Fruit fly (Drosophila melanogaster) whole organism: ENCODE results near the gene Pos.

Source experiments
- CG8478 ChIP-seq: fragments of >200 bp; optimal IDR thresholded peaks from 2 replicates; lab custom pipeline; 2018; ENCODE audit warnings: inconsistent platforms
- Dll ChIP-seq: fragments of >200 bp; optimal IDR thresholded peaks from 2 replicates; lab custom pipeline; 2017
- EcR ChIP-seq, 2 experiments: fragments of >200 bp; optimal IDR thresholded peaks; 2 replicates each; lab custom pipeline; 2017; ENCODE audit warnings: missing biosample characterization in 2 of 2, missing genetic modification characterization in 2 of 2, missing genetic modification reagents in 2 of 2
- pan ChIP-seq: fragments of >200 bp; optimal IDR thresholded peaks from 2 replicates; lab custom pipeline; 2017
- psq ChIP-seq: fragments of >200 bp; optimal IDR thresholded peaks from 2 replicates; lab custom pipeline; 2017
- usp ChIP-seq: fragments of >200 bp; optimal IDR thresholded peaks from 2 replicates; lab custom pipeline; 2017; ENCODE audit warnings: missing biosample characterization, missing genetic modification characterization, mixed read lengths

Gene Pos

DNA sequence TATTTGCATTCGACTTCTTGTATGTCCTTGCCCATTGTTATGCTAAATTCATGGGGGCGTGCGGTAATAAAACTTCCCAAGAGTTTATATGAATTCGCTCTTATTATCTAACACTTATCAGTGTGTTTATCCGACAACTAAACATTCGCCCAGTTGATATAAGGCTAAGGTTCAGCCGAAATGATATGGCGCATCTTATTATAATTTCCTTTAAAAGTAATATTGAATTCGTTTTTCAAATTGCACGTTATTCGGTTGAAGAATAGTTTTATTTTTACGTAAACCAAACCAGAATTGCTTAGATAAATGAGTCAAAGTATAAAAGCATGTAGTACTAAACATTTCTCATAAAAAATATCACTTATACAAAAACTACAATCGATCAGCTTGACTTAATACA, at the start of gene Pos:
Gene Pos (plus strand): TSS at position 301 of the 400 bp plus-strand sequence.
- TF ChIP-seq usp (GFP tag; lab: Kevin White, UChicago): no peak
- TF ChIP-seq pan (lab: Kevin White, UChicago): no peak
- TF ChIP-seq EcR (GFP tag; optimal IDR thresholded peaks at IDR 0.05; lab: Kevin White, UChicago): no peak
- TF ChIP-seq psq (lab: Kevin White, UChicago): no peak
- TF ChIP-seq Dll (lab: Kevin White, UChicago): no peak
- no peak for TF ChIP-seq CG8478 (lab: Kevin White, UChicago)

DNA sequence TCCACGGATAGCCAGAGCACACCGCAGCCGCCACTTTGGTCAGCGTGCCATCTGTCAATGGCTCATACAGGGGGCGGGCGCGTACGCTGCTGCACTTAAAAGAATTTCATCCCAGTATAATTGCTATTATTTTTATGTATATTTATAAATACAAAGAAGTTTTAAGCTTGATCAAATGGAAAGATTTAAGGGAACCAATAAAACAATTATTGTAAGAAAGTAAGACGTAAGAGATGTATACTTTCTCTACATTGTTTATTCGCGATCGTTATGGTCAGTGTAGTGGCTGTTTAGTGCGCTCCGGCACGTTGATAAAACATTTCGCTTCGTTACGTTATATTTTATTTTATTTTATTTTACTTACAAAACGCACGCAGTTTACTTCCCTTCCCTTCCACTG, 46.3 kb upstream of the Pos start:
- TF ChIP-seq CG8478 (lab: Kevin White, UChicago) (no peak), Dll (lab: Kevin White, UChicago) (no peak), EcR (GFP tag; optimal IDR thresholded peaks at IDR 0.05; lab: Kevin White, UChicago) (no peak), usp (GFP tag; lab: Kevin White, UChicago) (no peak), pan (lab: Kevin White, UChicago) (no peak), psq (lab: Kevin White, UChicago) (no peak)

dm6 chr3R:32006330-32006729, 31.8 kb upstream of the Pos start:
- no peak for TF ChIP-seq CG8478 (lab: Kevin White, UChicago)
- no peak for TF ChIP-seq EcR (GFP tag; optimal IDR thresholded peaks at IDR 0.05; lab: Kevin White, UChicago)
- no peak for TF ChIP-seq psq (lab: Kevin White, UChicago)
- TF ChIP-seq usp (GFP tag; lab: Kevin White, UChicago): no peak
- no peak for TF ChIP-seq pan (lab: Kevin White, UChicago)
- no peak for TF ChIP-seq Dll (lab: Kevin White, UChicago)

DNA sequence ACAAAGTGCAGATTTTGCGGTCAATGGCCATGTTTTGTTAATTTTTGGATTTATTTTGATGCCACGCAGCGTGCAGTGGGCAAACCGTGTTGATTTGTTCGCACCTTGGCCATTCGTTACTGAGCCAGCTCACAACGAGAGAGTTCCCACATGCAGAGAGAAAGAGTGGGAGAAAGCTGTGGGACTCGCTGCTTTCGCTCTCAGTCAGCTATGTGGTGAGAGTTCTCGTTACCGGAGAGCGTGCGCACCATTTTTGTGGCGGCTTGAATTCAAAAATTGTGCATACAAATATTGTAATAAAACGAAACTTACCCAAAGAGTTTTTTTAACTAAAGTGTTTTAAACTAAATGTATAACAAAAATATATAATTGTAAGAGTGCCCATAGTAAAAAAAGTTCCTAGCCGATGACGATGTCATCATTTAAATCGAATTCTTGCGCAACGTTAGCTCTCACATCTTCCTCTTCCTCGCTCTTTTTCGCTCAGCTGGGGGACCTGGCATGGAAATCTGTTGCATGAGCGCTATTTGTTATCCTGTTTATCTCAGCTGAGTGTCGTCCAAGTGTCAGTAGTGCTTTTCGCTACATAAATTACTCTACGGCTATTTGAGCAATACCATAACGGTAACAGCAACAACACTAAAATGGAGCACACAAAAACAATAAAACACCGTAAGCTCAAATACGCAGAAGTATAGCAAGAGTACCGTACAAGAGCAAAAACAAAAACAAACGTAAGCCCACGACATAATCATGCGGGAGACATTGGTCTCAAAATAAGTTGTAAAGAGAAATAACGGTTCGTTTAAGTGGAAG, 22.5 kb upstream of the Pos start, which contains the start of gene heph:
Gene heph (minus strand): TSS at position 121 of the 816 bp plus-strand sequence.
- TF ChIP-seq CG8478 (lab: Kevin White, UChicago): no peak
- no peak for TF ChIP-seq Dll (lab: Kevin White, UChicago)
- no peak for TF ChIP-seq pan (lab: Kevin White, UChicago)
- no peak for TF ChIP-seq psq (lab: Kevin White, UChicago)
- TF ChIP-seq usp (GFP tag; lab: Kevin White, UChicago): no peak
- TF ChIP-seq EcR (GFP tag; optimal IDR thresholded peaks at IDR 0.05; lab: Kevin White, UChicago): no peak

- TF ChIP-seq psq (lab: Kevin White, UChicago): no peak
- TF ChIP-seq EcR (GFP tag; optimal IDR thresholded peaks at IDR 0.05; lab: Kevin White, UChicago): peak in 1 of 2 experiments; percentile 56
Observed at dm6 chr3R:32022088-32022487, 16.0 kb upstream of the Pos start.

DNA sequence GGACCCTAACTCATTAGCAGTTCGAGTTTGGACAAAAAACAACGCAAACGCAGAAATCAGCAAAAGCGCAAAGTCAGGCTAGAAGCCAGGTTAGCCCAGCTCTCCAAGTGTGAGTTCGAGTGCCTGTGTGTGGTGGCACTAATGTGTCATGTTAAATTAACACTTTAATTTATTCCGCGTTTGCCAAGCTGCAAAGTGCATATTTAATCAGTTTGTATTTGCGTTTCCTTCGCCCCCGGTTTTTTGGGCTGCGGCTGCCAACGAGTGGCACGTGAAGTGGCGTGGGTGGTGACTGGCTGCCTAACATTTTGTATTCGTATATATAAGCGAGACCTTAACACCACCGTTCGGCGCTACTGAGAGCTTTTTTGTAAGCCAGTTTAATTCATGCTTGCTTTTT, 9.0 kb upstream of the Pos start:
- TF ChIP-seq EcR (GFP tag; optimal IDR thresholded peaks at IDR 0.05; lab: Kevin White, UChicago) (no peak), pan (lab: Kevin White, UChicago) (no peak), Dll (lab: Kevin White, UChicago) (no peak), usp (GFP tag; lab: Kevin White, UChicago) (no peak), CG8478 (lab: Kevin White, UChicago) (no peak), psq (lab: Kevin White, UChicago) (no peak)

DNA sequence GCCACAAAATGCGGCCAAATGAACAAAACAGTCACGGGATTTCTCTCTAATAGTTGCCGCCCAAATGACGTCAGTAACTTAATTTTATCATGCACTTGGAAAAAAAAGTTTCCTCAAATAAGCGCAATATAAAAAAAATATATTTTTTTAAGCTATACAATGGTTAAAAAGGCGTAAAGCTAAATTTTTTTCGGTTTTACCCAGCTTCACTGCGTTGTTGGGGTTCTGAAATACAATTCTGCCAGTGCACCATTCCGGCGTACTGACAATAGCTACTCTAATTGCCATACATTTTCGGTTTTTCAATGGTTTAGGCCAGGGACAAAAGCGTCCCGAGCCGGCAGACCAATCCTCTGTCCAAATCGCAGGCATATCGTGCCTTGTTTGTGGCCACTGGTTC, 5.2 kb upstream of the Pos start:
- no peak for TF ChIP-seq CG8478 (lab: Kevin White, UChicago)
- TF ChIP-seq EcR (GFP tag; optimal IDR thresholded peaks at IDR 0.05; lab: Kevin White, UChicago): no peak
- TF ChIP-seq Dll (lab: Kevin White, UChicago): no peak
- no peak for TF ChIP-seq usp (GFP tag; lab: Kevin White, UChicago)
- no peak for TF ChIP-seq pan (lab: Kevin White, UChicago)
- no peak for TF ChIP-seq psq (lab: Kevin White, UChicago)

DNA sequence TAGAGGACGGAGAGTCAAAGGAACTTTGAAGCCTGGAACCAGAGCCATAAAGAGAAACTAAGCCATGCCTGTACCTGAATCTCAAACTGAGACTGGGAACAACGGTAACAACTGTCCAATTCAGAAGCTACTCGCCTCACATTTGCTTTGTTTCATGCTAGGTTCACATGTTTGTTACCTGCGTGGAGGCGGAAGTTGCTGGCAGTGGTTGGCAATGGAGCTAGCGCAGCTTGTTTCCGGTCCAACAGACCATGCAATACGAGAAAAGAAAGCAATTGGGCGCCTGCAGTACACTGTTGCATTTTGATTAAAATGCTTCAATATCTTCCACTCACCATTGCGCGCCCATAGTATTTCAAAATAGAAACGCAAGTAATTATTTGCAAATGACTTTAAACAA, 5.6 kb downstream of the Pos start:
- TF ChIP-seq pan (lab: Kevin White, UChicago) (no peak), CG8478 (lab: Kevin White, UChicago) (no peak), usp (GFP tag; lab: Kevin White, UChicago) (no peak), psq (lab: Kevin White, UChicago) (no peak), EcR (GFP tag; optimal IDR thresholded peaks at IDR 0.05; lab: Kevin White, UChicago) (no peak), Dll (lab: Kevin White, UChicago) (no peak)

- TF ChIP-seq usp (GFP tag; lab: Kevin White, UChicago) (no peak), psq (lab: Kevin White, UChicago) (no peak), CG8478 (lab: Kevin White, UChicago) (no peak)
Observed at dm6 chr3R:32046658-32047057, 8.5 kb downstream of the Pos start.

- TF ChIP-seq CG8478 (lab: Kevin White, UChicago) (no peak), usp (GFP tag; lab: Kevin White, UChicago) (no peak), psq (lab: Kevin White, UChicago) (no peak), Dll (lab: Kevin White, UChicago) (no peak), pan (lab: Kevin White, UChicago) (no peak), EcR (GFP tag; optimal IDR thresholded peaks at IDR 0.05; lab: Kevin White, UChicago) (no peak)
Observed at dm6 chr3R:32050685-32051084, 12.6 kb downstream of the Pos start.

DNA sequence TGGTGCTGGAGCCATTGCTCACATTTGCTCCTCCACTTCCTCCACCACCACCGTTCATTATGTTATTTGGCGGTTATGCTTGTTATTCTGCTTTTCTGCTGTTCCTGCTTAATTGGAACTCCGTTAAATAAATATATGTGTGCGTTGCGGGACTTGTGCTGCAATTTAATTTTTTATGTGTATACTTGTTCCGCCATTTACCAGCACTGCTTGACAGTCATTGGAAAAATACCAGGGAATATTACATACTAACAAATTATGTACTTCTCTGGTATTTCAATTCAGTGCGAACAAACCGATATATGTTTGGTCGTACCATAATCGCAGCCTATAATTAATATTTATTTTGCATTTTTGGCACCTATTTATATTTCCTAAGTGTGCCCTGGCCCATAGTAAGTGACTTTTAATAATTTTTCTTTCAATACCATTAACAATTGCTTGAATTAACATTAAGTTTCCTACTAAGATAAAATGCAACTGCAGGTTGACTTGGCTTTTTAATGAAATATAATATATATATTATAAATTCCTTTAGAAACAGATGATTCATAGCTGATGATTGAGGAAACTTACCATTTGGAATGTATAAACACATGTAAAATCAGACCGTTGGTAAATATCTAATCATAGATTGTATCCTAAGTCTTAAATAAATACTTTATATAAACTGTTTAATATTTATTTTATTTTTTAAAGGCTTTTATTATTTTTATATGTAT, 13.8 kb downstream of the Pos start, which contains the start of the genes krz and mod:
Gene krz (minus strand): TSS at position 212 of the 722 bp plus-strand sequence.
Gene mod (plus strand): TSS at position 279 of the 722 bp plus-strand sequence.
- TF ChIP-seq Dll (lab: Kevin White, UChicago): no peak
- TF ChIP-seq CG8478 (lab: Kevin White, UChicago): no peak
- TF ChIP-seq psq (lab: Kevin White, UChicago): no peak
- no peak for TF ChIP-seq usp (GFP tag; lab: Kevin White, UChicago)
- no peak for TF ChIP-seq EcR (GFP tag; optimal IDR thresholded peaks at IDR 0.05; lab: Kevin White, UChicago)
- no peak for TF ChIP-seq pan (lab: Kevin White, UChicago)
